Fruit fly (Drosophila melanogaster) whole organism, pupa: ENCODE data around the gene zld.

Source experiments
- Ets98B ChIP-seq: fragments of 200-800 bp; sonication (Bioruptor generic); IDR thresholded peaks from 2 replicates; pipeline ENCODE4 v1.3.6; 2022; ENCODE audit warnings: missing biosample characterization, missing genetic modification characterization
- Snoo ChIP-seq: fragments of 200-800 bp; sonication (Bioruptor generic); optimal IDR thresholded peaks from 3 replicates; lab custom pipeline; 2017; ENCODE audit warnings: missing biosample characterization, mild to moderate bottlenecking, missing genetic modification characterization, inconsistent platforms

DNA sequence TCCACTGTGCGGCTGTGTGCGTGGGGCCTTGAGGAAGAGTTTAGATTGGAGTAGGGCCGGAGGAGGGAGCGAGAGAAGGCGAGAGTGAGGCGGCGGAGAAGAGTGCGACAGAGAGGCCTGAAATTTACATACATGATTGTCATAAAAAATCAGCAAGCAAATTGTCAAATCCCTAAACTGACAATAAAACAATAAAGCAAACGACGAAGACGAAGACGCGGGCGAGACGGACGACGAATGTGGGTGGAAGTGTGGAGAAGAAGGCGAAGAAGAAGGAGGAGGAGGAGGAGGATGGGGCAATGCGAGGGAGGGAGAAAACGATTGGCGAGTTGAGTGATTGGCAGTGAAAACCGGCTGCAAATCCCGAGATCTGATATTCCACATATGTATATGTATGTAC is 2.1 kb upstream of the zld start:
- TF ChIP-seq Ets98B (GFP tag; lab: Robert Waterston, UW), result no peak
- TF ChIP-seq Snoo (tag; lab: Kevin White, UChicago), result no peak
